Worm (Caenorhabditis elegans) whole organism, L3 larva: ENCODE data around the gene rde-1.

Experiments used
- R02D3.7 ChIP-seq: fragments of 150-350 bp; optimal IDR thresholded peaks from 2 replicates; lab custom pipeline; 2014; ENCODE audit warnings: missing biosample characterization, missing genetic modification characterization
- aly-2 ChIP-seq: fragments of 150-350 bp; optimal IDR thresholded peaks from 2 replicates; lab custom pipeline; 2014; ENCODE audit warnings: missing biosample characterization, missing genetic modification characterization
- ceh-16 ChIP-seq: sonication (generic microtip); optimal IDR thresholded peaks from 2 replicates; lab custom pipeline; 2017; ENCODE audit warnings: missing biosample characterization, missing genetic modification characterization
- ceh-28 ChIP-seq: fragments of 150-350 bp; optimal IDR thresholded peaks from 2 replicates; lab custom pipeline; 2014; ENCODE audit warnings: missing biosample characterization, missing genetic modification reagents, missing genetic modification characterization
- ceh-82 ChIP-seq: fragments of 150-350 bp; optimal IDR thresholded peaks from 2 replicates; lab custom pipeline; 2014; ENCODE audit warnings: missing biosample characterization, missing genetic modification characterization
- ceh-9 ChIP-seq: sonication (generic microtip); optimal IDR thresholded peaks from 2 replicates; lab custom pipeline; 2018; ENCODE audit warnings: missing biosample characterization, missing genetic modification characterization
- egl-27 ChIP-seq: sonication (generic microtip); optimal IDR thresholded peaks from 4 replicates; lab custom pipeline; 2017; ENCODE audit warnings: missing biosample characterization, missing genetic modification reagents, missing genetic modification characterization
- egl-5 ChIP-seq: fragments of 150-350 bp; optimal IDR thresholded peaks from 2 replicates; lab custom pipeline; 2017; ENCODE audit warnings: missing biosample characterization, missing genetic modification reagents, missing genetic modification characterization, inconsistent platforms
- elt-1 ChIP-seq: fragments of 150-350 bp; optimal IDR thresholded peaks from 2 replicates; lab custom pipeline; 2014; ENCODE audit warnings: missing biosample characterization, missing genetic modification characterization
- elt-2 ChIP-seq: sonication (generic microtip); optimal IDR thresholded peaks from 2 replicates; lab custom pipeline; 2016; ENCODE audit warnings: missing genetic modification reagents, mild to moderate bottlenecking, missing genetic modification characterization, missing compliant biosample characterization
- elt-3 ChIP-seq, 3 experiments: fragments of 150-350 bp in 1 of 3; sonication (generic microtip) in 2 of 3; optimal IDR thresholded peaks; 2 replicates in 2 of 3; 4 replicates in 1 of 3; lab custom pipeline; 2014 to 2017; ENCODE audit warnings: missing biosample characterization in 3 of 3, missing genetic modification characterization in 3 of 3
- eor-1 ChIP-seq, 2 experiments: fragments of 150-350 bp; optimal IDR thresholded peaks; 2 replicates each; lab custom pipeline; 2014 to 2018; ENCODE audit warnings: missing biosample characterization in 2 of 2, missing genetic modification characterization in 2 of 2
- fkh-10 ChIP-seq: sonication (generic microtip); optimal IDR thresholded peaks from 2 replicates; lab custom pipeline; 2017; ENCODE audit warnings: missing biosample characterization, missing genetic modification reagents, missing genetic modification characterization
- fkh-2 ChIP-seq: fragments of 150-350 bp; optimal IDR thresholded peaks from 2 replicates; lab custom pipeline; 2014; ENCODE audit warnings: missing biosample characterization, missing genetic modification reagents, missing genetic modification characterization
- fos-1 ChIP-seq: fragments of 150-350 bp; optimal IDR thresholded peaks from 2 replicates; lab custom pipeline; 2014; ENCODE audit warnings: missing biosample characterization, missing genetic modification characterization
- hmg-11 ChIP-seq: sonication (generic microtip); optimal IDR thresholded peaks from 2 replicates; lab custom pipeline; 2016; ENCODE audit warnings: missing genetic modification characterization, missing compliant biosample characterization
- lin-15B ChIP-seq: fragments of 150-350 bp; optimal IDR thresholded peaks from 2 replicates; lab custom pipeline; 2014; ENCODE audit warnings: missing biosample characterization, missing genetic modification characterization
- lin-39 ChIP-seq: fragments of 150-350 bp; optimal IDR thresholded peaks from 2 replicates; lab custom pipeline; 2018; ENCODE audit warnings: missing biosample characterization, missing genetic modification reagents, missing genetic modification characterization
- lsy-12 ChIP-seq: sonication (generic microtip); optimal IDR thresholded peaks from 2 replicates; lab custom pipeline; 2016; ENCODE audit warnings: mild to moderate bottlenecking, missing genetic modification characterization, missing compliant biosample characterization
- mdl-1 ChIP-seq: fragments of 150-350 bp; optimal IDR thresholded peaks from 2 replicates; lab custom pipeline; 2014; ENCODE audit warnings: missing biosample characterization, missing genetic modification characterization
- mml-1 ChIP-seq: fragments of 150-350 bp; sonication (generic microtip); optimal IDR thresholded peaks from 3 replicates; lab custom pipeline; 2014; ENCODE audit warnings: missing biosample characterization, missing genetic modification characterization
- nfya-1 ChIP-seq: sonication (generic microtip); optimal IDR thresholded peaks from 2 replicates; lab custom pipeline; 2017; ENCODE audit warnings: missing genetic modification characterization, mild to moderate bottlenecking, missing compliant biosample characterization, antibody characterized with exemption, moderate library complexity; ENCODE audit not compliant: insufficient read depth
- nhr-11 ChIP-seq: fragments of 150-350 bp; optimal IDR thresholded peaks from 2 replicates; lab custom pipeline; 2014; ENCODE audit warnings: missing biosample characterization, missing genetic modification characterization
- nhr-12 ChIP-seq: fragments of 150-350 bp; optimal IDR thresholded peaks from 2 replicates; lab custom pipeline; 2014; ENCODE audit warnings: missing biosample characterization, missing genetic modification characterization
- nhr-23 ChIP-seq: fragments of 150-350 bp; optimal IDR thresholded peaks from 2 replicates; lab custom pipeline; 2014; ENCODE audit warnings: missing biosample characterization, missing genetic modification reagents, missing genetic modification characterization
- nhr-237 ChIP-seq: fragments of 150-350 bp; optimal IDR thresholded peaks from 2 replicates; lab custom pipeline; 2014; ENCODE audit warnings: missing biosample characterization, missing genetic modification characterization
- nhr-25 ChIP-seq: sonication (generic microtip); optimal IDR thresholded peaks from 2 replicates; lab custom pipeline; 2017; ENCODE audit warnings: missing biosample characterization, missing genetic modification characterization
- nhr-43 ChIP-seq: sonication (generic microtip); optimal IDR thresholded peaks from 2 replicates; lab custom pipeline; 2016; ENCODE audit warnings: mild to moderate bottlenecking, missing genetic modification characterization, missing compliant biosample characterization; ENCODE audit not compliant: poor library complexity, severe bottlenecking
- nhr-67 ChIP-seq: fragments of 150-350 bp; optimal IDR thresholded peaks from 2 replicates; lab custom pipeline; 2014; ENCODE audit warnings: missing biosample characterization, missing genetic modification characterization
- pha-4 ChIP-seq: fragments of 150-350 bp; optimal IDR thresholded peaks from 2 replicates; lab custom pipeline; 2014; ENCODE audit warnings: missing biosample characterization, missing genetic modification reagents, missing genetic modification characterization
- pqm-1 ChIP-seq: fragments of 150-350 bp; optimal IDR thresholded peaks from 2 replicates; lab custom pipeline; 2017; ENCODE audit warnings: missing biosample characterization, missing genetic modification characterization, inconsistent platforms
- skn-1 ChIP-seq: fragments of 150-350 bp; optimal IDR thresholded peaks from 2 replicates; lab custom pipeline; 2014; ENCODE audit warnings: missing biosample characterization, missing genetic modification characterization
- snpc-4 ChIP-seq: fragments of 150-350 bp; optimal IDR thresholded peaks from 2 replicates; lab custom pipeline; 2014; ENCODE audit warnings: missing biosample characterization, missing genetic modification characterization
- tbx-2 ChIP-seq: sonication (generic microtip); optimal IDR thresholded peaks from 2 replicates; lab custom pipeline; 2016; ENCODE audit warnings: mild to moderate bottlenecking, missing genetic modification characterization, missing compliant biosample characterization
- unc-62 ChIP-seq: fragments of 150-350 bp; sonication (generic microtip); optimal IDR thresholded peaks from 4 replicates; lab custom pipeline; 2014; ENCODE audit warnings: missing biosample characterization, missing genetic modification reagents, missing genetic modification characterization

The rde-1 gene

ce11 chrV:10003315-10003969 lies 12.0 kb upstream of the rde-1 start (continued):
- TF ChIP-seq pqm-1 (tag; lab: Kevin White, UChicago) (peak; percentile 50), pha-4 (peak; percentile 76), nhr-237 (no peak), nhr-25 (tag; lab: Kevin White, UChicago) (peak; percentile 41), elt-3 (tag; optimal IDR thresholded peaks at IDR 0.05; lab: Kevin White, UChicago) (no peak), elt-2 (peak; percentile 79), nhr-11 (no peak), ceh-82 (tag; lab: Kevin White, UChicago) (no peak), nhr-12 (tag; lab: Kevin White, UChicago) (no peak), ceh-16 (tag; lab: Kevin White, UChicago) (no peak), ceh-9 (no peak), aly-2 (tag; lab: Kevin White, UChicago) (no peak), mdl-1 (tag; lab: Kevin White, UChicago) (no peak), nhr-67 (tag; lab: Kevin White, UChicago) (no peak), fkh-2 (no peak), ceh-28 (tag; lab: Kevin White, UChicago) (no peak), fos-1 (tag; lab: Kevin White, UChicago) (no peak)

ce11 chrV:10002720-10003119 lies 11.3 kb upstream of the rde-1 start:
- TF ChIP-seq elt-1 (tag; lab: Kevin White, UChicago): no peak
- TF ChIP-seq skn-1 (tag; lab: Kevin White, UChicago): no peak
- no peak for TF ChIP-seq R02D3.7
- TF ChIP-seq egl-27: peak; percentile 5
- no peak for TF ChIP-seq nhr-12 (tag; lab: Kevin White, UChicago)
- peak; percentile 78 for TF ChIP-seq nhr-25 (tag; lab: Kevin White, UChicago)
- TF ChIP-seq nfya-1 (tag; lab: Kevin White, UChicago): peak; percentile 24
- peak; percentile 78 for TF ChIP-seq unc-62 (GFP tag; lab: Kevin White, UChicago)
- no peak for TF ChIP-seq nhr-67 (tag; lab: Kevin White, UChicago)
- TF ChIP-seq nhr-23 (tag; lab: Kevin White, UChicago): no peak
- TF ChIP-seq nhr-11: no peak
- TF ChIP-seq egl-5 (tag; lab: Kevin White, UChicago): no peak
- no peak for TF ChIP-seq ceh-82 (tag; lab: Kevin White, UChicago)

- TF ChIP-seq eor-1 (tag; optimal IDR thresholded peaks at IDR 0.05; lab: Kevin White, UChicago) (no peak), nhr-12 (tag; lab: Kevin White, UChicago) (no peak), ceh-16 (tag; lab: Kevin White, UChicago) (no peak), snpc-4 (tag; lab: Kevin White, UChicago) (no peak), mml-1 (tag; lab: Kevin White, UChicago) (no peak), egl-27 (no peak), ceh-28 (tag; lab: Kevin White, UChicago) (no peak), skn-1 (tag; lab: Kevin White, UChicago) (no peak), nhr-237 (no peak), lsy-12 (tag; lab: Kevin White, UChicago) (no peak), elt-3 (tag; optimal IDR thresholded peaks at IDR 0.05; lab: Kevin White, UChicago) (no peak), fkh-2 (no peak), ceh-9 (no peak), fkh-10 (GFP tag; lab: Kevin White, UChicago) (no peak), nhr-23 (tag; lab: Kevin White, UChicago) (no peak), fos-1 (tag; lab: Kevin White, UChicago) (no peak), lin-39 (no peak), pqm-1 (tag; lab: Kevin White, UChicago) (no peak), nfya-1 (tag; lab: Kevin White, UChicago) (no peak)
- TF ChIP-seq, all 47 proteins: peak for 0
Measured at ce11 chrV:10000760-10001159, 9.3 kb upstream of the rde-1 start, which contains the start of gene K08H10.10. TSS of gene K08H10.10 (plus strand) at chrV:10001060.

- TF ChIP-seq ceh-82 (tag; lab: Kevin White, UChicago): no peak
- TF ChIP-seq, all 47 proteins: peak for 0
Measured at ce11 chrV:9995791-9996190, 4.3 kb upstream of the rde-1 start, which contains the start of gene K08H10.6. TSS of gene K08H10.6 (minus strand) at chrV:9995891.

ce11 chrV:9987688-9988087 lies 3.8 kb downstream of the rde-1 start, which contains the start of gene C27H6.8:
TSS of gene C27H6.8 (minus strand) at chrV:9987788.
- TF ChIP-seq snpc-4 (tag; lab: Kevin White, UChicago): no peak
- TF ChIP-seq tbx-2 (tag; lab: Kevin White, UChicago): no peak
- TF ChIP-seq mdl-1 (tag; lab: Kevin White, UChicago): no peak
- no peak for TF ChIP-seq nfya-1 (tag; lab: Kevin White, UChicago)
- no peak for TF ChIP-seq elt-1 (tag; lab: Kevin White, UChicago)
- TF ChIP-seq nhr-43 (tag; lab: Kevin White, UChicago): no peak
- TF ChIP-seq ceh-16 (tag; lab: Kevin White, UChicago): no peak
- TF ChIP-seq lsy-12 (tag; lab: Kevin White, UChicago): no peak
- TF ChIP-seq elt-2: no peak
- TF ChIP-seq hmg-11 (tag; lab: Kevin White, UChicago): no peak
- no peak for TF ChIP-seq nhr-237
- no peak for TF ChIP-seq aly-2 (tag; lab: Kevin White, UChicago)
- no peak for TF ChIP-seq pqm-1 (tag; lab: Kevin White, UChicago)
- no peak for TF ChIP-seq fkh-2
- no peak for TF ChIP-seq ceh-28 (tag; lab: Kevin White, UChicago)
- TF ChIP-seq nhr-11: no peak
- TF ChIP-seq pha-4: no peak
- TF ChIP-seq skn-1 (tag; lab: Kevin White, UChicago): no peak
- TF ChIP-seq lin-15B: no peak
